Worm (Caenorhabditis elegans) whole organism, late embryonic: ENCODE measurements around the gene ugt-49.

ENCODE experiments used
- K02D7.2 ChIP-seq: sonication (generic microtip); optimal IDR thresholded peaks from 2 replicates; lab custom pipeline; 2017; ENCODE audit warnings: mild to moderate bottlenecking, missing genetic modification characterization, missing compliant biosample characterization
- ama-1 ChIP-seq: fragments of 150-350 bp; optimal IDR thresholded peaks from 2 replicates; lab custom pipeline; 2014
- ceh-34 ChIP-seq: sonication (generic microtip); optimal IDR thresholded peaks from 2 replicates; lab custom pipeline; 2016; ENCODE audit warnings: mild to moderate bottlenecking, missing genetic modification characterization, missing compliant biosample characterization

- no peak for TF ChIP-seq ama-1 (lab: Kevin White, UChicago)
- TF ChIP-seq ceh-34 (tag; lab: Kevin White, UChicago): no peak
- no peak for TF ChIP-seq K02D7.2 (tag; lab: Kevin White, UChicago)
Measured at ce11 chrV:10379761-10380160, 7.6 kb downstream of the ugt-49 start.
